Worm (Caenorhabditis elegans) whole organism, late embryonic: ENCODE results near the gene nhr-99.

Source experiments
- C38D4.7 ChIP-seq: fragments of 200-800 bp; sonication (Bioruptor generic); optimal IDR thresholded peaks from 2 replicates; lab custom pipeline; 2018; ENCODE audit warnings: mild to moderate bottlenecking, missing genetic modification characterization, moderate library complexity, missing compliant biosample characterization
- T23F11.4 ChIP-seq: fragments of 200-800 bp; sonication (Bioruptor generic); optimal IDR thresholded peaks from 2 replicates; lab custom pipeline; 2018; ENCODE audit warnings: mild to moderate bottlenecking, missing genetic modification characterization, missing compliant biosample characterization
- Y22D7AL.16 ChIP-seq: sonication (generic microtip); optimal IDR thresholded peaks from 2 replicates; lab custom pipeline; 2016; ENCODE audit warnings: missing genetic modification characterization, missing compliant biosample characterization
- ceh-18 ChIP-seq: sonication (generic microtip); optimal IDR thresholded peaks from 2 replicates; lab custom pipeline; 2016; ENCODE audit warnings: missing genetic modification characterization, missing compliant biosample characterization
- ceh-31 ChIP-seq: sonication (generic microtip); optimal IDR thresholded peaks from 2 replicates; lab custom pipeline; 2016; ENCODE audit warnings: missing genetic modification characterization, missing compliant biosample characterization
- ceh-34 ChIP-seq: sonication (generic microtip); optimal IDR thresholded peaks from 2 replicates; lab custom pipeline; 2016; ENCODE audit warnings: mild to moderate bottlenecking, missing genetic modification characterization, missing compliant biosample characterization
- ceh-45 ChIP-seq: fragments of 200-800 bp; sonication (Bioruptor generic); IDR thresholded peaks from 2 replicates; pipeline ENCODE4 v1.3.6; 2022; ENCODE audit warnings: missing genetic modification reagents, missing genetic modification characterization, missing compliant biosample characterization
- ceh-6 ChIP-seq: fragments of 200-800 bp; sonication (Bioruptor generic); optimal IDR thresholded peaks from 2 replicates; lab custom pipeline; 2018; ENCODE audit warnings: mild to moderate bottlenecking, missing genetic modification characterization, missing compliant biosample characterization
- dve-1 ChIP-seq: sonication (generic microtip); optimal IDR thresholded peaks from 2 replicates; lab custom pipeline; 2017; ENCODE audit warnings: antibody characterized with exemption, mild to moderate bottlenecking, missing genetic modification characterization, missing compliant biosample characterization
- elt-4 ChIP-seq: sonication (generic microtip); optimal IDR thresholded peaks from 2 replicates; lab custom pipeline; 2016; ENCODE audit warnings: missing genetic modification characterization, missing compliant biosample characterization
- ets-4 ChIP-seq: sonication (generic microtip); optimal IDR thresholded peaks from 2 replicates; lab custom pipeline; 2016; ENCODE audit warnings: missing genetic modification characterization, missing compliant biosample characterization
- eyg-1 ChIP-seq: sonication (generic microtip); optimal IDR thresholded peaks from 2 replicates; lab custom pipeline; 2016; ENCODE audit warnings: missing genotype, missing genetic modification characterization, missing compliant biosample characterization
- fax-1 ChIP-seq: sonication (generic microtip); optimal IDR thresholded peaks from 2 replicates; lab custom pipeline; 2016; ENCODE audit warnings: missing genotype, missing genetic modification characterization, missing compliant biosample characterization
- fkh-10 ChIP-seq: fragments of 150-350 bp; optimal IDR thresholded peaks from 2 replicates; lab custom pipeline; 2014; ENCODE audit warnings: missing biosample characterization, missing genetic modification reagents, missing genetic modification characterization
- fkh-6 ChIP-seq: sonication (generic microtip); optimal IDR thresholded peaks from 2 replicates; lab custom pipeline; 2016; ENCODE audit warnings: missing genetic modification characterization, missing compliant biosample characterization
- hlh-13 ChIP-seq: fragments of 200-800 bp; sonication (Bioruptor generic); optimal IDR thresholded peaks from 2 replicates; lab custom pipeline; 2018; ENCODE audit warnings: mild to moderate bottlenecking, missing genetic modification characterization, missing compliant biosample characterization
- hlh-15 ChIP-seq: sonication (generic microtip); optimal IDR thresholded peaks from 2 replicates; lab custom pipeline; 2016; ENCODE audit warnings: missing genetic modification characterization, missing compliant biosample characterization
- hlh-6 ChIP-seq: sonication (generic microtip); optimal IDR thresholded peaks from 2 replicates; lab custom pipeline; 2016; ENCODE audit warnings: missing genotype, missing genetic modification characterization, missing compliant biosample characterization
- lin-11 ChIP-seq: fragments of 200-800 bp; sonication (Bioruptor generic); optimal IDR thresholded peaks from 2 replicates; lab custom pipeline; 2018; ENCODE audit warnings: mild to moderate bottlenecking, missing genetic modification characterization, missing compliant biosample characterization
- madf-2 ChIP-seq: sonication (generic microtip); optimal IDR thresholded peaks from 2 replicates; lab custom pipeline; 2017; ENCODE audit warnings: missing genetic modification characterization, missing compliant biosample characterization
- mec-3 ChIP-seq: sonication (generic microtip); optimal IDR thresholded peaks from 2 replicates; lab custom pipeline; 2016; ENCODE audit warnings: borderline replicate concordance, missing genetic modification characterization, missing compliant biosample characterization
- nfya-1 ChIP-seq: sonication (generic microtip); optimal IDR thresholded peaks from 2 replicates; lab custom pipeline; 2017; ENCODE audit warnings: missing genetic modification characterization, mild to moderate bottlenecking, missing compliant biosample characterization, antibody characterized with exemption, moderate library complexity
- odd-2 ChIP-seq: sonication (generic microtip); optimal IDR thresholded peaks from 2 replicates; lab custom pipeline; 2017; ENCODE audit warnings: antibody characterized with exemption, mild to moderate bottlenecking, missing genetic modification characterization, missing compliant biosample characterization
- pag-3 ChIP-seq: sonication (generic microtip); optimal IDR thresholded peaks from 2 replicates; lab custom pipeline; 2016; ENCODE audit warnings: missing compliant biosample characterization, missing genetic modification characterization, borderline replicate concordance
- pat-9 ChIP-seq: fragments of 200-800 bp; sonication (Bioruptor generic); optimal IDR thresholded peaks from 2 replicates; lab custom pipeline; 2018; ENCODE audit warnings: mild to moderate bottlenecking, missing genetic modification characterization, moderate library complexity, missing compliant biosample characterization
- pha-2 ChIP-seq: sonication (generic microtip); optimal IDR thresholded peaks from 2 replicates; lab custom pipeline; 2017; ENCODE audit warnings: mild to moderate bottlenecking, missing genetic modification characterization, missing compliant biosample characterization
- pha-4 ChIP-seq: fragments of 150-350 bp; optimal IDR thresholded peaks from 2 replicates; lab custom pipeline; 2018; ENCODE audit warnings: missing biosample characterization, missing genetic modification reagents, missing genetic modification characterization
- pqm-1 ChIP-seq: sonication (generic microtip); optimal IDR thresholded peaks from 2 replicates; lab custom pipeline; 2016; ENCODE audit warnings: missing genetic modification characterization, missing compliant biosample characterization
- pros-1 ChIP-seq: fragments of 150-350 bp; optimal IDR thresholded peaks from 2 replicates; lab custom pipeline; 2014; ENCODE audit warnings: missing biosample characterization, missing genetic modification reagents, missing genetic modification characterization
- rnt-1 ChIP-seq: sonication (generic microtip); optimal IDR thresholded peaks from 2 replicates; lab custom pipeline; 2016; ENCODE audit warnings: missing genetic modification characterization, missing compliant biosample characterization
- sdc-2 ChIP-seq: sonication (generic microtip); optimal IDR thresholded peaks from 2 replicates; lab custom pipeline; 2016; ENCODE audit warnings: missing genotype, missing genetic modification characterization, missing compliant biosample characterization
- tbx-2 ChIP-seq: sonication (generic microtip); optimal IDR thresholded peaks from 2 replicates; lab custom pipeline; 2016; ENCODE audit warnings: missing genetic modification characterization, missing compliant biosample characterization
- unc-42 ChIP-seq: sonication (generic microtip); optimal IDR thresholded peaks from 2 replicates; lab custom pipeline; 2016; ENCODE audit warnings: missing genotype, missing genetic modification characterization, missing compliant biosample characterization
- unc-55 ChIP-seq: sonication (generic microtip); optimal IDR thresholded peaks from 2 replicates; lab custom pipeline; 2017; ENCODE audit warnings: missing biosample characterization, missing genetic modification reagents, missing genetic modification characterization
- zip-5 ChIP-seq: sonication (generic microtip); optimal IDR thresholded peaks from 2 replicates; lab custom pipeline; 2016; ENCODE audit warnings: missing genetic modification characterization, missing compliant biosample characterization
- ztf-16 ChIP-seq: sonication (generic microtip); optimal IDR thresholded peaks from 2 replicates; lab custom pipeline; 2017; ENCODE audit warnings: missing genetic modification characterization, missing compliant biosample characterization

Gene nhr-99

ce11 chrV:465355-465754 is 9.2 kb upstream of the nhr-99 start:
- no peak for TF ChIP-seq pha-2 (tag; lab: Kevin White, UChicago)
- no peak for TF ChIP-seq fax-1
- TF ChIP-seq madf-2 (tag; lab: Kevin White, UChicago): no peak
- TF ChIP-seq pag-3 (tag; lab: Kevin White, UChicago): no peak
- TF ChIP-seq hlh-13 (GFP tag; lab: Kevin White, UChicago): no peak
- no peak for TF ChIP-seq ceh-18 (tag; lab: Kevin White, UChicago)
- TF ChIP-seq unc-55 (GFP tag; lab: Kevin White, UChicago): no peak
- no peak for TF ChIP-seq dve-1 (tag; lab: Kevin White, UChicago)
- no peak for TF ChIP-seq fkh-6

DNA sequence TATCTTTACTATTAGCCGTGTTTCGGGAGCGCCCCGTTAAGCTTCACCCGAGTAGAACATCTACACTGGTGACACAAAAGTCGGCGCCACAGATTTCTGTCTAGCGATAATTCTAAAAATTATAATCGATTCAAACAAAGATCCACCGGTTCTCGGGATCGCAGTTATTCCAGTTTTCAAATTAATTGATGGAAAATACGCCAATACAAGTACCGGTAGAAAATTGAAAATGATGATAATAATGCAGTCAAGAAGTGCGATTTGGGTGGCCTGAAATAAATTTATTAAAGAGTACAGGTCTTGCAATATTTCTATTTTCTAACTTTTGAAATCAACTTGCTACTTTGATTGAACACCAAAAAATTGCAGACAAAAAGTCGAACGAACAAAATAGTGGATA is 7.1 kb upstream of the nhr-99 start:
- TF ChIP-seq ceh-31 (no peak), ceh-34 (no peak), unc-55 (GFP tag; lab: Kevin White, UChicago) (no peak), C38D4.7 (GFP tag; lab: Kevin White, UChicago) (no peak), hlh-6 (tag; lab: Kevin White, UChicago) (no peak)
- TF ChIP-seq, all 69 proteins: peak for 0

- no peak for TF ChIP-seq zip-5 (tag; lab: Kevin White, UChicago)
- TF ChIP-seq nfya-1 (tag; lab: Kevin White, UChicago): no peak
- TF ChIP-seq mec-3 (tag; lab: Kevin White, UChicago): no peak
These were observed 6.1 kb upstream of the nhr-99 start, which contains the start of gene srbc-57 for ce11 chrV:468460-468859. Gene srbc-57 (minus strand): TSS chrV:468560.

- TF ChIP-seq pqm-1 (no peak), ets-4 (no peak), unc-42 (tag; lab: Kevin White, UChicago) (no peak), ceh-18 (tag; lab: Kevin White, UChicago) (no peak), hlh-15 (tag; lab: Kevin White, UChicago) (no peak), ceh-45 (GFP tag; lab: Robert Waterston, UW) (no peak), pha-4 (tag; lab: Kevin White, UChicago) (no peak), T23F11.4 (GFP tag; lab: Kevin White, UChicago) (no peak), tbx-2 (tag; lab: Kevin White, UChicago) (no peak), lin-11 (no peak), sdc-2 (tag; lab: Kevin White, UChicago) (no peak), pat-9 (tag; lab: Kevin White, UChicago) (no peak), odd-2 (no peak)
These were observed 2.0 kb upstream of the nhr-99 start, which contains the start of gene srt-31 for ce11 chrV:472589-472988. Gene srt-31 (plus strand): TSS chrV:472889.

DNA sequence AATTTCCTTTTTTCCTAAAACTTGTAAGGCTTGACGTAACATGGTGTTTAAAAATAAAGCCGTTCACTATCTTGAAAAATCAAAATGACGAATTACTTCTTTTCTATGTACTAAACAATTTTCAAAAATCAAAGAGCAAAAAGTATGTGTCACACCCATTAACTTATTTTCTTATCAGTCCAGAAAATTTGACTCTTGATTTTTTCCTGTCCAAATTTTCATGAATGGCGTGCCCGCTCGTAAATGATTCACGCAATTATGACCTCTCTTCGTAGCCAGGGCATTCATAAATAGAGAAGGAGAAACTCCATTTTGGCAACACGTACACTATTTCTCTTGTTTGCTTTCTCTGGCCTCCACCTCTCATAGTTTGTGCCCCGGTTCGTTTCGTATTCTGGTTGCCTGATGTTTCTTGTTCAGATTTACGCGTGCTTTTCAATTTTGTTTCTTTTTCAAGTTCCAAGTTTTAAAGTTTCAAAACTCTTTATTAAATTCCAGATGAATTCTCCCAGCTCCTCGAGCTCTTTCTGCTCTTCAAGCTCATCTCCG is 3.2 kb downstream of the nhr-99 start, which contains the start of gene nhr-55:
nhr-55 (plus strand) TSS at position 499 of the 549 bp plus-strand sequence.
- TF ChIP-seq eyg-1: no peak
- TF ChIP-seq pros-1 (tag; lab: Kevin White, UChicago): no peak
- no peak for TF ChIP-seq lin-11
- TF ChIP-seq rnt-1 (tag; lab: Kevin White, UChicago): no peak
- TF ChIP-seq ztf-16: no peak
- no peak for TF ChIP-seq Y22D7AL.16 (tag; lab: Kevin White, UChicago)
- TF ChIP-seq ceh-34: no peak
- no peak for TF ChIP-seq T23F11.4 (GFP tag; lab: Kevin White, UChicago)
- no peak for TF ChIP-seq ets-4
- TF ChIP-seq mec-3 (tag; lab: Kevin White, UChicago): no peak
- TF ChIP-seq fkh-10 (GFP tag; lab: Kevin White, UChicago): no peak
- no peak for TF ChIP-seq ceh-6 (GFP tag; lab: Kevin White, UChicago)
- TF ChIP-seq elt-4 (tag; lab: Kevin White, UChicago): no peak
